Worm (Caenorhabditis elegans) whole organism, L3 larva: Measurements from ENCODE around the gene srz-100.

Experiments
- R02D3.7 ChIP-seq: fragments of 150-350 bp; optimal IDR thresholded peaks from 2 replicates; lab custom pipeline; 2014; ENCODE audit warnings: missing biosample characterization, missing genetic modification characterization
- ZK546.5 ChIP-seq: sonication (generic microtip); optimal IDR thresholded peaks from 2 replicates; lab custom pipeline; 2017; ENCODE audit warnings: missing biosample characterization, missing genetic modification characterization
- aly-2 ChIP-seq: fragments of 150-350 bp; optimal IDR thresholded peaks from 2 replicates; lab custom pipeline; 2014; ENCODE audit warnings: missing biosample characterization, missing genetic modification characterization
- ceh-16 ChIP-seq: sonication (generic microtip); optimal IDR thresholded peaks from 2 replicates; lab custom pipeline; 2017; ENCODE audit warnings: missing biosample characterization, missing genetic modification characterization
- ceh-28 ChIP-seq: fragments of 150-350 bp; optimal IDR thresholded peaks from 2 replicates; lab custom pipeline; 2014; ENCODE audit warnings: missing biosample characterization, missing genetic modification reagents, missing genetic modification characterization
- ceh-82 ChIP-seq: fragments of 150-350 bp; optimal IDR thresholded peaks from 2 replicates; lab custom pipeline; 2014; ENCODE audit warnings: missing biosample characterization, missing genetic modification characterization
- ceh-9 ChIP-seq: sonication (generic microtip); optimal IDR thresholded peaks from 2 replicates; lab custom pipeline; 2018; ENCODE audit warnings: missing biosample characterization, missing genetic modification characterization
- daf-12 ChIP-seq: fragments of 150-350 bp; optimal IDR thresholded peaks from 2 replicates; lab custom pipeline; 2014; ENCODE audit warnings: missing biosample characterization, missing genetic modification reagents, missing genetic modification characterization
- egl-27 ChIP-seq: sonication (generic microtip); optimal IDR thresholded peaks from 4 replicates; lab custom pipeline; 2017; ENCODE audit warnings: missing biosample characterization, missing genetic modification reagents, missing genetic modification characterization
- elt-1 ChIP-seq: fragments of 150-350 bp; optimal IDR thresholded peaks from 2 replicates; lab custom pipeline; 2014; ENCODE audit warnings: missing biosample characterization, missing genetic modification characterization
- elt-2 ChIP-seq: sonication (generic microtip); optimal IDR thresholded peaks from 2 replicates; lab custom pipeline; 2016; ENCODE audit warnings: missing genetic modification reagents, mild to moderate bottlenecking, missing genetic modification characterization, missing compliant biosample characterization
- elt-3 ChIP-seq, 3 experiments: fragments of 150-350 bp in 1 of 3; sonication (generic microtip) in 2 of 3; optimal IDR thresholded peaks; 2 replicates in 2 of 3; 4 replicates in 1 of 3; lab custom pipeline; 2014 to 2017; ENCODE audit warnings: missing biosample characterization in 3 of 3, missing genetic modification characterization in 3 of 3
- eor-1 ChIP-seq, 2 experiments: fragments of 150-350 bp; optimal IDR thresholded peaks; 2 replicates each; lab custom pipeline; 2014 to 2018; ENCODE audit warnings: missing biosample characterization in 2 of 2, missing genetic modification characterization in 2 of 2
- fkh-2 ChIP-seq: fragments of 150-350 bp; optimal IDR thresholded peaks from 2 replicates; lab custom pipeline; 2014; ENCODE audit warnings: missing biosample characterization, missing genetic modification reagents, missing genetic modification characterization
- fos-1 ChIP-seq: fragments of 150-350 bp; optimal IDR thresholded peaks from 2 replicates; lab custom pipeline; 2014; ENCODE audit warnings: missing biosample characterization, missing genetic modification characterization
- hmg-11 ChIP-seq: sonication (generic microtip); optimal IDR thresholded peaks from 2 replicates; lab custom pipeline; 2016; ENCODE audit warnings: missing genetic modification characterization, missing compliant biosample characterization
- lin-39 ChIP-seq: fragments of 150-350 bp; optimal IDR thresholded peaks from 2 replicates; lab custom pipeline; 2018; ENCODE audit warnings: missing biosample characterization, missing genetic modification reagents, missing genetic modification characterization
- lsy-12 ChIP-seq: sonication (generic microtip); optimal IDR thresholded peaks from 2 replicates; lab custom pipeline; 2016; ENCODE audit warnings: mild to moderate bottlenecking, missing genetic modification characterization, missing compliant biosample characterization
- mdl-1 ChIP-seq: fragments of 150-350 bp; optimal IDR thresholded peaks from 2 replicates; lab custom pipeline; 2014; ENCODE audit warnings: missing biosample characterization, missing genetic modification characterization
- mml-1 ChIP-seq: fragments of 150-350 bp; sonication (generic microtip); optimal IDR thresholded peaks from 3 replicates; lab custom pipeline; 2014; ENCODE audit warnings: missing biosample characterization, missing genetic modification characterization
- nfya-1 ChIP-seq: sonication (generic microtip); optimal IDR thresholded peaks from 2 replicates; lab custom pipeline; 2017; ENCODE audit warnings: missing genetic modification characterization, mild to moderate bottlenecking, missing compliant biosample characterization, antibody characterized with exemption, moderate library complexity; ENCODE audit not compliant: insufficient read depth
- nhr-11 ChIP-seq: fragments of 150-350 bp; optimal IDR thresholded peaks from 2 replicates; lab custom pipeline; 2014; ENCODE audit warnings: missing biosample characterization, missing genetic modification characterization
- nhr-12 ChIP-seq: fragments of 150-350 bp; optimal IDR thresholded peaks from 2 replicates; lab custom pipeline; 2014; ENCODE audit warnings: missing biosample characterization, missing genetic modification characterization
- nhr-23 ChIP-seq: fragments of 150-350 bp; optimal IDR thresholded peaks from 2 replicates; lab custom pipeline; 2014; ENCODE audit warnings: missing biosample characterization, missing genetic modification reagents, missing genetic modification characterization
- nhr-237 ChIP-seq: fragments of 150-350 bp; optimal IDR thresholded peaks from 2 replicates; lab custom pipeline; 2014; ENCODE audit warnings: missing biosample characterization, missing genetic modification characterization
- nhr-25 ChIP-seq: sonication (generic microtip); optimal IDR thresholded peaks from 2 replicates; lab custom pipeline; 2017; ENCODE audit warnings: missing biosample characterization, missing genetic modification characterization
- nhr-76 ChIP-seq: fragments of 150-350 bp; sonication (generic microtip); optimal IDR thresholded peaks from 5 replicates; lab custom pipeline; 2014; ENCODE audit warnings: missing biosample characterization, missing genetic modification characterization
- sea-2 ChIP-seq: fragments of 150-350 bp; sonication (generic microtip); optimal IDR thresholded peaks from 4 replicates; lab custom pipeline; 2014; ENCODE audit warnings: missing biosample characterization, missing genetic modification reagents, missing genetic modification characterization
- skn-1 ChIP-seq: fragments of 150-350 bp; optimal IDR thresholded peaks from 2 replicates; lab custom pipeline; 2014; ENCODE audit warnings: missing biosample characterization, missing genetic modification characterization
- snpc-4 ChIP-seq: fragments of 150-350 bp; optimal IDR thresholded peaks from 2 replicates; lab custom pipeline; 2014; ENCODE audit warnings: missing biosample characterization, missing genetic modification characterization
- unc-62 ChIP-seq: fragments of 150-350 bp; sonication (generic microtip); optimal IDR thresholded peaks from 4 replicates; lab custom pipeline; 2014; ENCODE audit warnings: missing biosample characterization, missing genetic modification reagents, missing genetic modification characterization
- zag-1 ChIP-seq: fragments of 150-350 bp; optimal IDR thresholded peaks from 2 replicates; lab custom pipeline; 2014; ENCODE audit warnings: missing biosample characterization, missing genetic modification characterization
- ztf-4 ChIP-seq: fragments of 150-350 bp; optimal IDR thresholded peaks from 2 replicates; lab custom pipeline; 2014; ENCODE audit warnings: missing biosample characterization, missing genetic modification characterization

Gene srz-100

DNA sequence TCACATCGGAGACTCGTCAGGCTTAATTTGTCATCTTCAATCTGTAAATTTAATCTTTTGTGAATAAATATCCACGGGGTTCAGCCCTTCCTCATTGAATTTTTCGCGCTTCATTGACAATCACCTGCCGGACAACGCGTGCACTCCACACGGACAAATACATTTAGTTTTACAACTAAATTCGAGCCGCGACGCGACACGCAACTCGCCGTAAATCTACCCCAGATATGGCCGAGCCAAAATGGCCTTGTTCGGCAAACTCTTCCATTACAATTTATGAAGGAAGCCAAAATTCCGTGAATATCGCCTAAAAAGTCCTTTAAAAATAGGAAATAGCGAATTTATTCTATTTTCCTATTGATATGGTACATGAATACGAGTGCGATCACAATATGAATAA lies 13.1 kb downstream of the srz-100 start:
- TF ChIP-seq R02D3.7 (tag; lab: Kevin White, UChicago) (no peak), hmg-11 (tag; lab: Kevin White, UChicago) (no peak), eor-1 (tag; optimal IDR thresholded peaks at IDR 0.05; lab: Kevin White, UChicago) (no peak), nhr-25 (tag; lab: Kevin White, UChicago) (no peak), mml-1 (tag; lab: Kevin White, UChicago) (no peak), aly-2 (tag; lab: Kevin White, UChicago) (no peak), sea-2 (GFP tag; lab: Kevin White, UChicago) (no peak), elt-2 (tag; lab: Kevin White, UChicago) (no peak), ceh-28 (tag; lab: Kevin White, UChicago) (no peak), ztf-4 (tag; lab: Kevin White, UChicago) (no peak), elt-1 (tag; lab: Kevin White, UChicago) (no peak), nhr-11 (tag; lab: Kevin White, UChicago) (no peak)

DNA sequence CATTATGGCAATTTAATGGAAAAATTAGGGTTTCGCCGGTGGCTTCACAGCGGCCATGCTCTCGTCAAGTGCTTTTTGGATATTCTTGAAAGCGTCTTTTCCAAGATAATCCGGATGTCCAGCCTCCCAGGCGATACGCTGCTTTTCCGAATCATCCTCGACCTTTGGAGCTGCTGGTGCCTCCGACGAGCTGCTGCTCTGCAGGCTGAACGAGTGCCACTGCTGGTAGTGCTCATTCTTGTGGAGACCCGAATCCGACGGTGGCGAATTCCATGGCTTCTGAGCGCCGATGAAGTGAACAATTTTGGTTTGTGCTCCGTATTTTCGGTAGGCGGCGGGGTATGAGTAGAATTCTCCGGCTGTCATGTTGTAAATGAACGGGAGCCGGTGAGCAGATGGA lies 13.5 kb downstream of the srz-100 start:
- TF ChIP-seq nfya-1 (tag; lab: Kevin White, UChicago) (no peak), mdl-1 (tag; lab: Kevin White, UChicago) (no peak), fos-1 (tag; lab: Kevin White, UChicago) (no peak), nhr-76 (no peak), elt-2 (tag; lab: Kevin White, UChicago) (no peak), nhr-12 (tag; lab: Kevin White, UChicago) (no peak), nhr-11 (tag; lab: Kevin White, UChicago) (no peak), eor-1 (tag; optimal IDR thresholded peaks at IDR 0.05; lab: Kevin White, UChicago) (no peak), ceh-16 (tag; lab: Kevin White, UChicago) (no peak), fkh-2 (tag; lab: Kevin White, UChicago) (no peak), nhr-237 (tag; lab: Kevin White, UChicago) (no peak), elt-3 (tag; optimal IDR thresholded peaks at IDR 0.05; lab: Kevin White, UChicago) (no peak), nhr-23 (tag; lab: Kevin White, UChicago) (no peak)

DNA sequence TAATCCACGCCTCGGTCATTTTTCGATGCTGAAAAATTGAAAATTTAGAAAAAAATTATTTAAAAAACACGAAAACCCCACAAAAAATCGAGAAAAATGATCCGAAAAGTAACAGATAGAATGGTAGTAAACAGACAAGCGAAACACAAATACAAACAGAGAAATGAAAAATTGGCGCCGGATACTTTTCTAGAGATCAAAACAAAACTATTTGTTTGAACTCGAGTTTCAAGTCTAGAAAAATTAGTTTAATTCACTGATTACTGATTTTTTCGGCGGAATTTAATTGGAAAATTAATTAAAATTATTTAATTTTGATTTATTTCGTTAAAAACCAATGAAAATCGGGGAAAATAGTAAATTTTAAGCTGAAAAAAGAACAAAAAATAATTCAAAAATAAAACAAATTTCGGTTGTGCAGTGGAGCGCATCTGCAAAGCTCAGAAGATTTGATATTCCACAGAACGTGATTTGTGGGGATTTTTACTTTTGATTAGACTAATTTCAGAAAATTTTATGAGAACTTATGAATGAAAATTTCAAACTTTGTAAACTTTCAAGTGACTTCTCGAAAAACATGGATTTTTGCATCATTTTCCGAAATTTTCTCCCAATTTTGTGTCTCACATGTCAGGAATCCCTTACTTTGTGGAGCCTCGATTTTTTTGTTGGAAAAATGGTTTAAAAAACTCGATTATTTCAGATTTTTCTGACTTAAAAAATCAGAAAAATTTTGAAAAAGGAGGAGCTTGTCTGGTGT lies 14.7 kb downstream of the srz-100 start, which contains the start of gene gyg-2:
Gene gyg-2, minus strand, starts transcription at position 28 of the 760 bp plus-strand sequence.
- no peak for TF ChIP-seq lin-39 (tag; lab: Kevin White, UChicago)
- no peak for TF ChIP-seq ZK546.5 (tag; lab: Kevin White, UChicago)
- no peak for TF ChIP-seq fkh-2 (tag; lab: Kevin White, UChicago)
- no peak for TF ChIP-seq lsy-12 (tag; lab: Kevin White, UChicago)
- TF ChIP-seq daf-12 (tag; lab: Kevin White, UChicago): no peak
- no peak for TF ChIP-seq hmg-11 (tag; lab: Kevin White, UChicago)
- no peak for TF ChIP-seq zag-1 (tag; lab: Kevin White, UChicago)
- no peak for TF ChIP-seq nhr-12 (tag; lab: Kevin White, UChicago)
- TF ChIP-seq mdl-1 (tag; lab: Kevin White, UChicago): no peak

DNA sequence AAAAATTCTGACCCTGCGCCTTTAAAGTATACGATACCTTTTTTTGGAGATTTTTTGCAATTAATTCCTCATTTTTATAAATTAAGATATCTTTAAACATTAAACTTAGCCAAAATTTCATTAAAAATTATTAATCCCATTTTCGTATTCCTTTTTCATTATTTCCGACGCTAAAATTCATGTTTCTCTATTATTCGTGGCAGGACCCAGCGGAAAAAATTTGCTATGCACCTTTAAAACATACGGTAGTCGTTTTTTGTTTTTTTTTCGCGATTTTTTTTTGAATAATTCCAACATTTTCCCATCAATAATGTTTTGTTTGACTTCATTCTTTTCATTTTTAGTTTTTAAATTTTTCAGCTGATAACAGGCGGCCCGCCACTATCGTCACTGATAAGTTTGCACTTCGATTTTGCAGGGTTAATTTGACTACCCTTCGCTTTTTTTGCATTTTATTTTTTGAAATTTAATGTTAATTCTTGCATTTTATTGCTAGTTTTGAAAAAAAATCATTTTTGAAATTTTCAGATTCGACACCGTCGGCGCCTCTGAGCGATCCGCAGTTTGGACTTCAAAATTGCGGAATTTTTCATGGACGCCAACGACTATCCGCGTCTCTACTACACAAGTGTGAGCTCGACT lies 15.5 kb downstream of the srz-100 start, which contains the start of gene dkf-2:
Gene dkf-2, plus strand, starts transcription at position 592 of the 642 bp plus-strand sequence.
- TF ChIP-seq ceh-82 (tag; lab: Kevin White, UChicago) (no peak), zag-1 (tag; lab: Kevin White, UChicago) (no peak), ztf-4 (tag; lab: Kevin White, UChicago) (no peak), ceh-9 (tag; lab: Kevin White, UChicago) (no peak), sea-2 (GFP tag; lab: Kevin White, UChicago) (no peak), nhr-11 (tag; lab: Kevin White, UChicago) (no peak), elt-2 (tag; lab: Kevin White, UChicago) (no peak), nhr-12 (tag; lab: Kevin White, UChicago) (no peak), nhr-25 (tag; lab: Kevin White, UChicago) (no peak), mml-1 (tag; lab: Kevin White, UChicago) (no peak), lsy-12 (tag; lab: Kevin White, UChicago) (no peak), elt-3 (tag; optimal IDR thresholded peaks at IDR 0.05; lab: Kevin White, UChicago) (no peak), R02D3.7 (tag; lab: Kevin White, UChicago) (no peak), egl-27 (tag; lab: Kevin White, UChicago) (no peak), snpc-4 (tag; lab: Kevin White, UChicago) (no peak), ceh-16 (tag; lab: Kevin White, UChicago) (no peak), skn-1 (tag; lab: Kevin White, UChicago) (no peak), unc-62 (GFP tag; lab: Kevin White, UChicago) (no peak)
